Fruit fly (Drosophila melanogaster): Measurements from ENCODE around the gene Tpi.

DNA sequence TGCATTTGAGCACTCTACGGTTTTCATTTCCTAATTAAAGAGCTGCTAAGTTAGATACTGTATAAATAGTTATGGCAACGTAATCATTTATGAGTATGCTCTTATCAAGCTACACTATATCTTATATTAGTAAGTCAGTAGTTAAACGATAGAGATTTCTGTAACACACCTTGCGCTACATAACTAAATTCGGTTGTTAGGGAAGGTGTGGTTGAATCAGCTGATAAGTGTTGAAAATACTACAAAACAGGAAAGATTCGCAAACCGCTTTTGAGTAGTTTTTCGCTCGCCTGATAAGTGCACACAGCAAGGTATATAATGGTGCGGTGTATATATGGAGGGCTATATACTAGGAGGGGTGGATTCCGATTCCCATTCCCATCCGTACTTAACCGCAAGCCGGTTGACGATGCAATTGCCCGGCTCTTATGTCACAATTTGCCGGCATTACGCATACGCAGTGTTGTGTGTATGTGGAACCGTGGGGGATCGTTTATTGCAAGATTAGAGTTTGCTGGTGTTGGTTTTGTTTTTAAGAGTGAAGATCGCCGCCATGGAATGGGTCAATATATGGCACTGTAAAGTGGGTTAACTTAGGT is 29.4 kb downstream of the Tpi start:
- TF ChIP-seq Hr78 (GFP tag; optimal IDR thresholded peaks at IDR 0.05) = no peak
- no peak for TF ChIP-seq h (GFP tag; optimal IDR thresholded peaks at IDR 0.05)
- no peak for TF ChIP-seq usp (GFP tag; optimal IDR thresholded peaks at IDR 0.05)

Data from whole organism, wandering third instar larva.